Worm (Caenorhabditis elegans): ENCODE data around the gene K02A6.2.

- TF ChIP-seq hnd-1 (tag; optimal IDR thresholded peaks at IDR 0.05): no peak
- no peak for TF ChIP-seq ama-1 (optimal IDR thresholded peaks at IDR 0.05)
- no peak for TF ChIP-seq ets-7 (tag; optimal IDR thresholded peaks at IDR 0.05)
- TF ChIP-seq flt-1 (GFP tag; IDR thresholded peaks at IDR 0.05): no peak
- no peak for TF ChIP-seq scrt-1 (GFP tag; IDR thresholded peaks at IDR 0.05)
- no peak for TF ChIP-seq hmg-4 (GFP tag; optimal IDR thresholded peaks at IDR 0.05)
Measured at ce11 chrX:8219428-8219827, 5.4 kb downstream of the K02A6.2 start, which contains the start of gene K02A6.1.

Measured in whole organism, early embryonic.